Fruit fly (Drosophila melanogaster) whole organism, embryonic: ENCODE results near the gene CG42781.
A peak's percentile ranks its signal among the peaks of the same experiment; 100 is the strongest.

Experiments
- Abd-B ChIP-seq: fragments of 200-800 bp; sonication (Bioruptor generic); optimal IDR thresholded peaks from 2 replicates; lab custom pipeline; 2018; ENCODE audit warnings: missing biosample characterization, mild to moderate bottlenecking, missing genetic modification characterization, moderate library complexity
- Ada2b ChIP-seq: fragments of 200-800 bp; sonication (Bioruptor generic); IDR thresholded peaks from 2 replicates; pipeline ENCODE4 v1.3.6; 2022; ENCODE audit warnings: missing biosample characterization, missing genetic modification characterization
- Aef1 ChIP-seq: fragments of 200-800 bp; sonication (Bioruptor generic); IDR thresholded peaks from 3 replicates; pipeline ENCODE4 v1.3.6; 2022; ENCODE audit warnings: missing biosample characterization, missing genetic modification characterization
- Atf3 ChIP-seq: fragments of 200-800 bp; sonication (Bioruptor generic); optimal IDR thresholded peaks from 3 replicates; lab custom pipeline; 2016; ENCODE audit warnings: missing biosample characterization, missing genetic modification characterization
- Bgb ChIP-seq: fragments of 200-800 bp; sonication (Bioruptor generic); IDR thresholded peaks from 2 replicates; pipeline ENCODE4 v1.3.6; 2022; ENCODE audit warnings: missing biosample characterization, missing genetic modification characterization; ENCODE audit not compliant: partially characterized antibody
- CG1024 ChIP-seq: fragments of 200-800 bp; sonication (Bioruptor generic); IDR thresholded peaks from 2 replicates; pipeline ENCODE4 v1.3.6; 2022; ENCODE audit warnings: missing biosample characterization, missing genetic modification characterization
- CG10321 ChIP-seq: fragments of 200-800 bp; sonication (Bioruptor generic); IDR thresholded peaks from 2 replicates; pipeline ENCODE4 v1.3.6; 2022; ENCODE audit warnings: missing biosample characterization, missing genetic modification characterization
- CG10543 ChIP-seq: fragments of 200-800 bp; sonication (Bioruptor generic); optimal IDR thresholded peaks from 3 replicates; lab custom pipeline; 2017; ENCODE audit warnings: missing biosample characterization, mild to moderate bottlenecking, missing genetic modification characterization, moderate library complexity
- CG12299 ChIP-seq: fragments of 200-800 bp; sonication (Bioruptor generic); optimal IDR thresholded peaks from 2 replicates; lab custom pipeline; 2018; ENCODE audit warnings: missing biosample characterization, mild to moderate bottlenecking, missing genetic modification characterization
- CG13287 ChIP-seq: fragments of 200-800 bp; sonication (Bioruptor generic); IDR thresholded peaks from 2 replicates; pipeline ENCODE4 v1.3.6; 2022; ENCODE audit warnings: missing biosample characterization, missing genetic modification characterization; ENCODE audit not compliant: partially characterized antibody
- CG1603 ChIP-seq: fragments of 200-800 bp; sonication (Bioruptor generic); optimal IDR thresholded peaks from 2 replicates; lab custom pipeline; 2019; ENCODE audit warnings: missing biosample characterization, mild to moderate bottlenecking, missing genetic modification characterization, moderate library complexity
- CG17612 ChIP-seq: fragments of 200-800 bp; sonication (Bioruptor generic); IDR thresholded peaks from 2 replicates; pipeline ENCODE4 v1.3.6; 2022; ENCODE audit warnings: missing biosample characterization, missing genetic modification characterization
- CG18011 ChIP-seq: fragments of 200-800 bp; sonication (Bioruptor generic); optimal IDR thresholded peaks from 2 replicates; lab custom pipeline; 2017; ENCODE audit warnings: missing biosample characterization, missing genetic modification characterization, mild to moderate bottlenecking, moderate library complexity, missing genotype
- CG1832 ChIP-seq: fragments of 200-800 bp; sonication (Bioruptor generic); optimal IDR thresholded peaks from 2 replicates; lab custom pipeline; 2017; ENCODE audit warnings: missing biosample characterization, mild to moderate bottlenecking, missing genetic modification characterization, inconsistent platforms
- CG18476 ChIP-seq: fragments of 200-800 bp; sonication (Bioruptor generic); optimal IDR thresholded peaks from 2 replicates; lab custom pipeline; 2016; ENCODE audit warnings: missing biosample characterization, mild to moderate bottlenecking, missing genetic modification characterization
- CG2875 ChIP-seq: fragments of 200-800 bp; sonication (Bioruptor generic); optimal IDR thresholded peaks from 2 replicates; lab custom pipeline; 2017; ENCODE audit warnings: missing biosample characterization, mild to moderate bottlenecking, missing genetic modification characterization, missing genetic modification reagents
- CG31441 ChIP-seq: fragments of 200-800 bp; sonication (Bioruptor generic); IDR thresholded peaks from 2 replicates; pipeline ENCODE4 v1.3.6; 2022; ENCODE audit warnings: missing biosample characterization, missing genetic modification characterization
- CG3163 ChIP-seq: fragments of 200-800 bp; sonication (Bioruptor generic); optimal IDR thresholded peaks from 3 replicates; lab custom pipeline; 2016; ENCODE audit warnings: missing biosample characterization, missing genetic modification characterization
- CG32772 ChIP-seq: fragments of 200-800 bp; sonication (Bioruptor generic); IDR thresholded peaks from 2 replicates; pipeline ENCODE4 v1.3.6; 2022; ENCODE audit warnings: missing biosample characterization, missing genetic modification characterization
- CG4820 ChIP-seq: fragments of 200-800 bp; sonication (Bioruptor generic); optimal IDR thresholded peaks from 3 replicates; lab custom pipeline; 2016; ENCODE audit warnings: missing biosample characterization, missing genetic modification characterization
- CG6689 ChIP-seq: fragments of 200-800 bp; sonication (Bioruptor generic); IDR thresholded peaks from 2 replicates; pipeline ENCODE4 v1.3.6; 2022; ENCODE audit warnings: missing biosample characterization, missing genetic modification characterization
- CG6791 ChIP-seq: fragments of 200-800 bp; sonication (Bioruptor generic); IDR thresholded peaks from 3 replicates; pipeline ENCODE4 v1.3.6; 2022; ENCODE audit warnings: missing biosample characterization, missing genetic modification characterization; ENCODE audit not compliant: partially characterized antibody
- CG7786 ChIP-seq: fragments of 200-800 bp; sonication (Bioruptor generic); optimal IDR thresholded peaks from 2 replicates; lab custom pipeline; 2016; ENCODE audit warnings: missing biosample characterization, missing genetic modification characterization
- CG8765 ChIP-seq: fragments of 200-800 bp; sonication (Bioruptor generic); IDR thresholded peaks from 2 replicates; pipeline ENCODE4 v1.3.6; 2022; ENCODE audit warnings: missing biosample characterization, missing genetic modification characterization
- CG9932 ChIP-seq: fragments of 200-800 bp; sonication (Bioruptor generic); IDR thresholded peaks from 2 replicates; pipeline ENCODE4 v1.3.6; 2022; ENCODE audit warnings: missing biosample characterization, missing genetic modification characterization
- Drgx ChIP-seq: fragments of 200-800 bp; sonication (Bioruptor generic); IDR thresholded peaks from 2 replicates; pipeline ENCODE4 v1.3.6; 2022; ENCODE audit warnings: missing biosample characterization, missing genetic modification characterization
- Jarid2 ChIP-seq: fragments of 200-800 bp; sonication (Bioruptor generic); optimal IDR thresholded peaks from 3 replicates; lab custom pipeline; 2017; ENCODE audit warnings: mild to moderate bottlenecking, missing biosample characterization, missing genetic modification reagents, missing genetic modification characterization
- Lhr ChIP-seq: fragments of 200-800 bp; sonication (Bioruptor generic); optimal IDR thresholded peaks from 3 replicates; lab custom pipeline; 2017; ENCODE audit warnings: mild to moderate bottlenecking, missing biosample characterization, missing genetic modification reagents, missing genetic modification characterization
- Mrtf ChIP-seq: fragments of 200-800 bp; sonication (Bioruptor generic); IDR thresholded peaks from 3 replicates; pipeline ENCODE4 v1.3.6; 2022; ENCODE audit warnings: missing biosample characterization, missing genetic modification characterization
- Nf-YC ChIP-seq: fragments of 200-800 bp; optimal IDR thresholded peaks from 3 replicates; lab custom pipeline; 2019; ENCODE audit warnings: missing biosample characterization, mild to moderate bottlenecking, missing genetic modification characterization, moderate library complexity
- Oaz ChIP-seq: fragments of 200-800 bp; sonication (Bioruptor generic); IDR thresholded peaks from 2 replicates; pipeline ENCODE4 v1.3.6; 2022; ENCODE audit warnings: missing biosample characterization, missing genetic modification characterization
- Six4 ChIP-seq: fragments of 200-800 bp; sonication (Bioruptor generic); optimal IDR thresholded peaks from 2 replicates; lab custom pipeline; 2016; ENCODE audit warnings: missing biosample characterization, missing genetic modification characterization
- Sox102F ChIP-seq: fragments of 200-800 bp; sonication (Bioruptor generic); optimal IDR thresholded peaks from 2 replicates; lab custom pipeline; 2018; ENCODE audit warnings: missing biosample characterization, mild to moderate bottlenecking, missing genetic modification characterization, moderate library complexity
- Spps ChIP-seq: fragments of 200-800 bp; sonication (Bioruptor generic); optimal IDR thresholded peaks from 2 replicates; lab custom pipeline; 2018; ENCODE audit warnings: missing biosample characterization, mild to moderate bottlenecking, missing genetic modification characterization
- Trl ChIP-seq, 3 experiments: fragments of >200 bp in 2 of 3; fragments of 200-800 bp in 1 of 3; sonication (Bioruptor generic) in 1 of 3; optimal IDR thresholded peaks; 2 replicates in 1 of 3; 3 replicates in 2 of 3; lab custom pipeline; 2016 to 2017; ENCODE audit warnings: missing biosample characterization in 1 of 3, missing genetic modification characterization in 1 of 3
- Xbp1 ChIP-seq: fragments of 200-800 bp; sonication (Bioruptor generic); optimal IDR thresholded peaks from 3 replicates; lab custom pipeline; 2016; ENCODE audit warnings: missing biosample characterization, mild to moderate bottlenecking, missing genetic modification characterization
- Xrp1 ChIP-seq: fragments of 200-800 bp; sonication (Bioruptor generic); IDR thresholded peaks from 2 replicates; pipeline ENCODE4 v1.3.6; 2022; ENCODE audit warnings: missing biosample characterization, missing genetic modification characterization
- al ChIP-seq: fragments of 200-800 bp; sonication (Bioruptor generic); IDR thresholded peaks from 2 replicates; pipeline ENCODE4 v1.3.6; 2022; ENCODE audit warnings: missing biosample characterization, missing genetic modification characterization
- bbx ChIP-seq: fragments of 200-800 bp; sonication (Bioruptor generic); IDR thresholded peaks from 2 replicates; pipeline ENCODE4 v1.3.6; 2022; ENCODE audit warnings: missing biosample characterization, missing genetic modification characterization; ENCODE audit not compliant: partially characterized antibody
- dmrt99B ChIP-seq: fragments of 200-800 bp; sonication (Bioruptor generic); optimal IDR thresholded peaks from 2 replicates; lab custom pipeline; 2018; ENCODE audit warnings: missing biosample characterization, mild to moderate bottlenecking, missing genetic modification characterization, moderate library complexity
- ftz-f1 ChIP-seq: fragments of 200-800 bp; sonication (Bioruptor generic); optimal IDR thresholded peaks from 2 replicates; lab custom pipeline; 2016; ENCODE audit warnings: missing biosample characterization, missing genetic modification characterization
- grn ChIP-seq: fragments of 200-800 bp; sonication (Bioruptor generic); optimal IDR thresholded peaks from 3 replicates; lab custom pipeline; 2017; ENCODE audit warnings: missing biosample characterization, missing genetic modification characterization
- hbn ChIP-seq: fragments of 200-800 bp; sonication (Bioruptor generic); IDR thresholded peaks from 2 replicates; pipeline ENCODE4 v1.3.6; 2022; ENCODE audit warnings: missing biosample characterization, missing genetic modification characterization; ENCODE audit not compliant: partially characterized antibody
- lilli ChIP-seq: fragments of 200-800 bp; sonication (Bioruptor generic); optimal IDR thresholded peaks from 3 replicates; lab custom pipeline; 2016; ENCODE audit warnings: missing biosample characterization, missing genetic modification characterization
- lmd ChIP-seq: fragments of 200-800 bp; sonication (Bioruptor generic); IDR thresholded peaks from 2 replicates; pipeline ENCODE4 v1.3.6; 2022; ENCODE audit warnings: missing biosample characterization, missing genetic modification characterization
- nom ChIP-seq: fragments of 200-800 bp; sonication (Bioruptor generic); optimal IDR thresholded peaks from 2 replicates; lab custom pipeline; 2017; ENCODE audit warnings: missing biosample characterization, missing genetic modification characterization, mild to moderate bottlenecking, moderate library complexity, missing genetic modification reagents
- oc ChIP-seq: fragments of 200-800 bp; sonication (Bioruptor generic); optimal IDR thresholded peaks from 2 replicates; lab custom pipeline; 2018; ENCODE audit warnings: missing biosample characterization, mild to moderate bottlenecking, missing genetic modification characterization, moderate library complexity
- prd ChIP-seq, 3 experiments: fragments of >200 bp in 2 of 3; fragments of 200-800 bp in 1 of 3; sonication (Bioruptor generic) in 1 of 3; optimal IDR thresholded peaks in 2 of 3; IDR thresholded peaks in 1 of 3; 2 replicates in 2 of 3; 3 replicates in 1 of 3; pipeline versions ENCODE4 v1.3.6 to Lab custom; 2017 to 2022; ENCODE audit warnings: missing biosample characterization in 1 of 3, missing genetic modification characterization in 1 of 3
- trem ChIP-seq: fragments of 200-800 bp; optimal IDR thresholded peaks from 3 replicates; lab custom pipeline; 2019; ENCODE audit warnings: missing biosample characterization, mild to moderate bottlenecking, missing genetic modification characterization, moderate library complexity
- vfl ChIP-seq: fragments of 200-800 bp; sonication (Bioruptor generic); optimal IDR thresholded peaks from 2 replicates; lab custom pipeline; 2016; ENCODE audit warnings: missing biosample characterization, missing genetic modification characterization

CG42781 gene

DNA sequence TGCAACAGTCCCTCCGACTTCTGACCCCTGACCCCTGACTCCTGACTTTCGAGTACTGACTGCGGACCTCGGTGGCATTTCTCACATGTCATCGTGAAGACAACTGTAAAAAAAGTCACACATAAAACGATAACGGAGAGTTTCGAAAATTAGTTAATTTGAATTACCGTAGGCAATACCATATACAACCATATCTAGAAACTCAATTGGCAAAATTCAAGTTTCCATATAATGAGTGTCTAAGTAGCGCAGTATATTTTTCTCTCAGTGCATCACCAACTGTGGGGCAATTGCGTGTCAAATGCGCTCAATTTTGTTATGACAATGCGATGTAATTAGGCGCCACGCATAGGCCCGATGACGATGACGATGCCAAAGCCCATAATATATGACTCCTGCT, 32.2 kb upstream of the CG42781 start (continued):
- peak; percentile 35 for TF ChIP-seq dmrt99B (tag; lab: Kevin White, UChicago)
- no peak for TF ChIP-seq Nf-YC
- no peak for TF ChIP-seq CG1024 (GFP tag; lab: Robert Waterston, UW)
- no peak for TF ChIP-seq nom (GFP tag; lab: Kevin White, UChicago)
- TF ChIP-seq Spps (tag; lab: Kevin White, UChicago), result no peak
- TF ChIP-seq Atf3 (GFP tag; lab: Kevin White, UChicago), result no peak
- no peak for TF ChIP-seq CG18476 (GFP tag; lab: Kevin White, UChicago)
- TF ChIP-seq CG10543 (GFP tag; lab: Kevin White, UChicago), result no peak
- no peak for TF ChIP-seq hbn (GFP tag; lab: Robert Waterston, UW)
- peak; percentile 12 for TF ChIP-seq Sox102F (GFP tag; lab: Kevin White, UChicago)
- TF ChIP-seq al (GFP tag; lab: Robert Waterston, UW), result no peak
- no peak for TF ChIP-seq CG2875 (GFP tag; lab: Kevin White, UChicago)
- TF ChIP-seq grn (GFP tag; lab: Kevin White, UChicago), result no peak
- TF ChIP-seq Jarid2, result no peak
- TF ChIP-seq CG6791, result no peak
- no peak for TF ChIP-seq Trl (optimal IDR thresholded peaks at IDR 0.05; lab: Kevin White, UChicago)
- TF ChIP-seq Trl (GFP tag; optimal IDR thresholded peaks at IDR 0.05; lab: Kevin White, UChicago), result no peak
- TF ChIP-seq Aef1 (GFP tag; lab: Robert Waterston, UW), result no peak
- no peak for TF ChIP-seq bbx (GFP tag; lab: Robert Waterston, UW)
- peak; percentile 54; the same call in 1 of the 2 replicates for TF ChIP-seq Xrp1
- no peak for TF ChIP-seq Ada2b (GFP tag; lab: Robert Waterston, UW)
- no peak for TF ChIP-seq trem (tag; lab: Kevin White, UChicago)
- no peak for TF ChIP-seq CG8765 (GFP tag; lab: Robert Waterston, UW)
- no peak for TF ChIP-seq CG17612 (GFP tag; lab: Robert Waterston, UW)
- TF ChIP-seq CG3163 (GFP tag; lab: Kevin White, UChicago), result no peak
- no peak for TF ChIP-seq CG7786 (GFP tag; lab: Kevin White, UChicago)
- TF ChIP-seq Lhr (GFP tag; lab: Kevin White, UChicago), result no peak
- TF ChIP-seq Mrtf (GFP tag; lab: Robert Waterston, UW), result no peak
- TF ChIP-seq CG4820 (GFP tag; lab: Kevin White, UChicago), result no peak
- TF ChIP-seq lilli (GFP tag; lab: Kevin White, UChicago), result no peak
- TF ChIP-seq Bgb, result no peak
- peak; percentile 8; the same call in 1 of the 2 replicates for TF ChIP-seq lmd (GFP tag; lab: Robert Waterston, UW)
- 0 out of 2 replicates have a peak, but pooled peaks have one; percentile 17 for TF ChIP-seq CG9932
- TF ChIP-seq prd (optimal IDR thresholded peaks at IDR 0.05; lab: Kevin White, UChicago), result no peak
- TF ChIP-seq prd (GFP tag; IDR thresholded peaks at IDR 0.05; lab: Robert Waterston, UW), result no peak; the same call in 2 of the 3 replicates
- no peak for TF ChIP-seq Abd-B (GFP tag; lab: Kevin White, UChicago)
- no peak for TF ChIP-seq oc (tag; lab: Kevin White, UChicago)
- peak; percentile 37; the same call in 1 of the 2 replicates for TF ChIP-seq CG6689
- peak; percentile 12 for TF ChIP-seq Xbp1 (GFP tag; lab: Kevin White, UChicago)
- no peak for TF ChIP-seq Six4 (GFP tag; lab: Kevin White, UChicago)
- TF ChIP-seq vfl (GFP tag; lab: Kevin White, UChicago), result no peak
- no peak for TF ChIP-seq CG12299 (tag; lab: Kevin White, UChicago)
- TF ChIP-seq Drgx (GFP tag; lab: Robert Waterston, UW), result no peak
- TF ChIP-seq ftz-f1, result no peak
- no peak for TF ChIP-seq CG32772
- no peak for TF ChIP-seq CG10321 (GFP tag; lab: Robert Waterston, UW)
- TF ChIP-seq Oaz (GFP tag; lab: Robert Waterston, UW), result no peak
- TF ChIP-seq CG31441 (GFP tag; lab: Robert Waterston, UW), result peak; percentile 24; the same call in 1 of the 2 replicates
- peak; percentile 43 for TF ChIP-seq CG1603 (tag; lab: Kevin White, UChicago)
- TF ChIP-seq CG13287, result no peak
- TF ChIP-seq CG18011 (GFP tag; lab: Kevin White, UChicago), result no peak
- TF ChIP-seq CG1832 (GFP tag; lab: Kevin White, UChicago), result no peak
